1 fruit fly cellular context compared by ENCODE assay signal in the genomic region with DNA sequence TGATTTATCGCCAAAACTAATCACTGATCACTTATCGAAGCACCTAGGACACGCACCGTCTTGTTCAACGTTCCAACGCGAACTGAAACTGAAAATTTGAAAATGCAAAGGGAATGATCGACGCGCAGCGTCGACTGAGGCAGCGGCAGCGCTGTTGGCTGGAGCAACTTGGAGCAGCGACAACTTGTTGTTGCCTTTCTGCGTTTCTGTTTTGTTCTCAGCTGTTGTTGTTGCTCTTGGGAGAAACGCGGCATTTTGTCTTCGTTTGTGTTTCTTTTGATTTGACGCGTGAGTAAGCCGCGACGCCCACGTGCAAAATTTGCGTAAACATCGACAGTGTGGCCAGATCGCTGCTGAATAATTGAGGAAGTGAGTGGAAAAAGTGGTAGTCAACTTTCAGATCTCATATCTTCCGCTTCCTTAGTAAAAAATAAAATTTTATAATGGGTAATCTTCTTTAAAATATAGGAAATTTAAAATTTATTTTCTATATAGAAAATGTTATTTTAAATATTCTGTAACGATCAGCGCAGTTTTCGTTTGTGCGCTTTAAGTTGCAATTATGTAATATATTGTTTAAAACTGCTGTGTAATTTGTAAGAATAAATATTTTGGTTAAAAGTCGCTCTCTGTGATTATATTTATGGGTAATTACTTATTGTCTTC.
A peak's percentile ranks its signal among the peaks of the same experiment; 100 is the strongest.
TF ChIP-seq lines count a peak whose summit lies in the region.

A gene (minus strand): TSS at position 90 of the 666 bp plus-strand sequence.

TF ChIP-seq in whole organism, embryonic, 481 proteins besides CTCF, POLR2A, EP300 and RAD21 (continued from another document):
- TF ChIP-seq Adf1 (GFP tag; IDR thresholded peaks at IDR 0.05; lab: Robert Waterston, UW): peak; percentile 95
- no peak for TF ChIP-seq CG7839 (tag; optimal IDR thresholded peaks at IDR 0.05; lab: Kevin White, UChicago)
- TF ChIP-seq CG2678 (tag; optimal IDR thresholded peaks at IDR 0.05; lab: Kevin White, UChicago): peak; percentile 8
- no peak for TF ChIP-seq peb (GFP tag; IDR thresholded peaks at IDR 0.05; lab: Robert Waterston, UW)
- peak; percentile 5 for TF ChIP-seq CG8290 (GFP tag; optimal IDR thresholded peaks at IDR 0.05; lab: Kevin White, UChicago)
- TF ChIP-seq CG8290 (tag; optimal IDR thresholded peaks at IDR 0.05; lab: Kevin White, UChicago): no peak
- peak; percentile 66 for TF ChIP-seq cwo (GFP tag; optimal IDR thresholded peaks at IDR 0.05; lab: Kevin White, UChicago)
- TF ChIP-seq Atf3 (GFP tag; optimal IDR thresholded peaks at IDR 0.05; lab: Kevin White, UChicago): no peak
- peak; percentile 16 for TF ChIP-seq oc (tag; optimal IDR thresholded peaks at IDR 0.05; lab: Kevin White, UChicago)
- TF ChIP-seq CG6813 (GFP tag; optimal IDR thresholded peaks at IDR 0.05; lab: Kevin White, UChicago): no peak
- peak; percentile 10 for TF ChIP-seq gro (GFP tag; optimal IDR thresholded peaks at IDR 0.05; lab: Kevin White, UChicago)
- peak; percentile 14 for TF ChIP-seq lab (GFP tag; optimal IDR thresholded peaks at IDR 0.05; lab: Kevin White, UChicago)
- TF ChIP-seq sug (tag; optimal IDR thresholded peaks at IDR 0.05; lab: Kevin White, UChicago): peak; percentile 9
- no peak for TF ChIP-seq Fer1 (GFP tag; optimal IDR thresholded peaks at IDR 0.05; lab: Kevin White, UChicago)
- TF ChIP-seq Usf (GFP tag; optimal IDR thresholded peaks at IDR 0.05; lab: Kevin White, UChicago): no peak
- TF ChIP-seq Aef1 (GFP tag; IDR thresholded peaks at IDR 0.05; lab: Robert Waterston, UW): peak; percentile 22; the same call in 1 of the 3 replicates
- peak; percentile 35; the same call in 1 of the 2 replicates for TF ChIP-seq chm (GFP tag; IDR thresholded peaks at IDR 0.05; lab: Robert Waterston, UW)
- TF ChIP-seq Fer2 (tag; optimal IDR thresholded peaks at IDR 0.05; lab: Kevin White, UChicago): no peak
- TF ChIP-seq E2f2 (GFP tag; IDR thresholded peaks at IDR 0.05; lab: Robert Waterston, UW): peak; percentile 5; the same call in 1 of the 2 replicates
- TF ChIP-seq nom (GFP tag; optimal IDR thresholded peaks at IDR 0.05; lab: Kevin White, UChicago): peak; percentile 46
- TF ChIP-seq cg (GFP tag; optimal IDR thresholded peaks at IDR 0.05; lab: Kevin White, UChicago): no peak
- no peak for TF ChIP-seq lmd (GFP tag; IDR thresholded peaks at IDR 0.05; lab: Robert Waterston, UW)
- peak; percentile 67 for TF ChIP-seq sens (GFP tag; lab: Kevin White, UChicago)
- peak; percentile 0 for TF ChIP-seq mirr (GFP tag; optimal IDR thresholded peaks at IDR 0.05; lab: Kevin White, UChicago)
- peak; percentile 62; the same call in 1 of the 2 replicates for TF ChIP-seq CG13287 (GFP tag; IDR thresholded peaks at IDR 0.05; lab: Robert Waterston, UW; ENCODE audit: partially characterized antibody)
- 0 out of 3 replicates have a peak, but pooled peaks have one; percentile 27 for TF ChIP-seq Opbp (GFP tag; IDR thresholded peaks at IDR 0.05; lab: Robert Waterston, UW; ENCODE audit: partially characterized antibody)
- peak; percentile 26 for TF ChIP-seq gem (tag; optimal IDR thresholded peaks at IDR 0.05; lab: Kevin White, UChicago)
- TF ChIP-seq Med (GFP tag; lab: Kevin White, UChicago): peak; percentile 38
